Worm (Caenorhabditis elegans): ENCODE measurements around the gene C35D10.3.

The C35D10.3 gene

ce11 chrIII:4868643-4869042 lies at the start of gene C35D10.3, which contains the start of gene msd-4:
Gene C35D10.3 (plus strand): TSS chrIII:4868921.
Gene msd-4 (minus strand): TSS chrIII:4868743.
- TF ChIP-seq ztf-29 (GFP tag; IDR thresholded peaks at IDR 0.05) (no peak), ref-1 (GFP tag; conservative IDR thresholded peaks at IDR 0.05) (no peak), tab-1 (GFP tag; IDR thresholded peaks at IDR 0.05) (no peak), cog-1 (tag; optimal IDR thresholded peaks at IDR 0.05) (no peak), ztf-23 (GFP tag; IDR thresholded peaks at IDR 0.05) (no peak), T22C8.4 (GFP tag; IDR thresholded peaks at IDR 0.05) (no peak), med-1 (GFP tag; optimal IDR thresholded peaks at IDR 0.05; ENCODE audit: insufficient read depth) (no peak), flt-1 (GFP tag; IDR thresholded peaks at IDR 0.05) (no peak), klf-2 (GFP tag; conservative IDR thresholded peaks at IDR 0.05) (no peak)

- TF ChIP-seq ztf-23 (GFP tag; IDR thresholded peaks at IDR 0.05) (no peak), klf-2 (GFP tag; conservative IDR thresholded peaks at IDR 0.05) (no peak), ztf-29 (GFP tag; IDR thresholded peaks at IDR 0.05) (no peak), flt-1 (GFP tag; IDR thresholded peaks at IDR 0.05) (no peak), T22C8.4 (GFP tag; IDR thresholded peaks at IDR 0.05) (no peak), med-1 (GFP tag; optimal IDR thresholded peaks at IDR 0.05; ENCODE audit: insufficient read depth) (no peak), ref-1 (GFP tag; conservative IDR thresholded peaks at IDR 0.05) (no peak), tab-1 (GFP tag; IDR thresholded peaks at IDR 0.05) (no peak), cog-1 (tag; optimal IDR thresholded peaks at IDR 0.05) (no peak)
These were observed 48.9 kb upstream of the C35D10.3 start, which contains the start of gene F26A1.7 for ce11 chrIII:4819843-4820242. Gene F26A1.7 (minus strand): TSS chrIII:4819943.

ce11 chrIII:4822140-4822539 lies 46.6 kb upstream of the C35D10.3 start, which contains the start of gene F26A1.8:
Gene F26A1.8 (minus strand): TSS chrIII:4822240.
- TF ChIP-seq ref-1 (GFP tag; conservative IDR thresholded peaks at IDR 0.05) (no peak), flt-1 (GFP tag; IDR thresholded peaks at IDR 0.05) (no peak), klf-2 (GFP tag; conservative IDR thresholded peaks at IDR 0.05) (no peak), T22C8.4 (GFP tag; IDR thresholded peaks at IDR 0.05) (no peak), med-1 (GFP tag; optimal IDR thresholded peaks at IDR 0.05; ENCODE audit: insufficient read depth) (no peak), ztf-23 (GFP tag; IDR thresholded peaks at IDR 0.05) (no peak), tab-1 (GFP tag; IDR thresholded peaks at IDR 0.05) (no peak), ztf-29 (GFP tag; IDR thresholded peaks at IDR 0.05) (no peak), cog-1 (tag; optimal IDR thresholded peaks at IDR 0.05) (no peak)

- no peak for TF ChIP-seq flt-1 (GFP tag; IDR thresholded peaks at IDR 0.05)
- no peak for TF ChIP-seq ztf-23 (GFP tag; IDR thresholded peaks at IDR 0.05)
- TF ChIP-seq tab-1 (GFP tag; IDR thresholded peaks at IDR 0.05), result no peak
- no peak for TF ChIP-seq klf-2 (GFP tag; conservative IDR thresholded peaks at IDR 0.05)
- TF ChIP-seq ref-1 (GFP tag; conservative IDR thresholded peaks at IDR 0.05), result no peak
- no peak for TF ChIP-seq cog-1 (tag; optimal IDR thresholded peaks at IDR 0.05)
- TF ChIP-seq ztf-29 (GFP tag; IDR thresholded peaks at IDR 0.05), result no peak
- TF ChIP-seq T22C8.4 (GFP tag; IDR thresholded peaks at IDR 0.05), result no peak
- TF ChIP-seq med-1 (GFP tag; optimal IDR thresholded peaks at IDR 0.05; ENCODE audit: insufficient read depth), result no peak
These were observed 42.1 kb upstream of the C35D10.3 start, which contains the start of gene F26A1.3 for ce11 chrIII:4826606-4827005. Gene F26A1.3 (plus strand): TSS chrIII:4826906.

ce11 chrIII:4829440-4829839 lies 39.3 kb upstream of the C35D10.3 start, which contains the start of gene F26A1.9:
Gene F26A1.9 (minus strand): TSS chrIII:4829540.
- TF ChIP-seq klf-2 (GFP tag; conservative IDR thresholded peaks at IDR 0.05), result no peak
- TF ChIP-seq flt-1 (GFP tag; IDR thresholded peaks at IDR 0.05), result no peak
- TF ChIP-seq ztf-29 (GFP tag; IDR thresholded peaks at IDR 0.05), result no peak
- no peak for TF ChIP-seq ztf-23 (GFP tag; IDR thresholded peaks at IDR 0.05)
- no peak for TF ChIP-seq med-1 (GFP tag; optimal IDR thresholded peaks at IDR 0.05; ENCODE audit: insufficient read depth)
- TF ChIP-seq T22C8.4 (GFP tag; IDR thresholded peaks at IDR 0.05), result no peak
- no peak for TF ChIP-seq tab-1 (GFP tag; IDR thresholded peaks at IDR 0.05)
- TF ChIP-seq ref-1 (GFP tag; conservative IDR thresholded peaks at IDR 0.05), result no peak
- TF ChIP-seq cog-1 (tag; optimal IDR thresholded peaks at IDR 0.05), result no peak

- TF ChIP-seq T22C8.4 (GFP tag; IDR thresholded peaks at IDR 0.05) (no peak), cog-1 (tag; optimal IDR thresholded peaks at IDR 0.05) (no peak), ztf-23 (GFP tag; IDR thresholded peaks at IDR 0.05) (no peak), med-1 (GFP tag; optimal IDR thresholded peaks at IDR 0.05; ENCODE audit: insufficient read depth) (no peak), tab-1 (GFP tag; IDR thresholded peaks at IDR 0.05) (no peak), klf-2 (GFP tag; conservative IDR thresholded peaks at IDR 0.05) (no peak), flt-1 (GFP tag; IDR thresholded peaks at IDR 0.05) (no peak), ref-1 (GFP tag; conservative IDR thresholded peaks at IDR 0.05) (no peak), ztf-29 (GFP tag; IDR thresholded peaks at IDR 0.05) (no peak)
These were observed 38.5 kb upstream of the C35D10.3 start, which contains the start of gene nspd-9 for ce11 chrIII:4830207-4830606. Gene nspd-9 (minus strand): TSS chrIII:4830307.

- TF ChIP-seq med-1 (GFP tag; optimal IDR thresholded peaks at IDR 0.05; ENCODE audit: insufficient read depth), result no peak
- no peak for TF ChIP-seq ztf-29 (GFP tag; IDR thresholded peaks at IDR 0.05)
- no peak for TF ChIP-seq flt-1 (GFP tag; IDR thresholded peaks at IDR 0.05)
- TF ChIP-seq klf-2 (GFP tag; conservative IDR thresholded peaks at IDR 0.05), result no peak
- TF ChIP-seq T22C8.4 (GFP tag; IDR thresholded peaks at IDR 0.05), result no peak
- no peak for TF ChIP-seq ztf-23 (GFP tag; IDR thresholded peaks at IDR 0.05)
- TF ChIP-seq tab-1 (GFP tag; IDR thresholded peaks at IDR 0.05), result no peak
- TF ChIP-seq ref-1 (GFP tag; conservative IDR thresholded peaks at IDR 0.05), result no peak
- no peak for TF ChIP-seq cog-1 (tag; optimal IDR thresholded peaks at IDR 0.05)
These were observed 31.3 kb upstream of the C35D10.3 start, which contains the start of the genes acbp-7 and F26A1.19 for ce11 chrIII:4837429-4837828. Gene acbp-7 (plus strand): TSS chrIII:4837729. Gene F26A1.19 (plus strand): TSS chrIII:4837731.

ce11 chrIII:4842173-4842572 lies 26.5 kb upstream of the C35D10.3 start, which contains the start of gene clec-156:
Gene clec-156 (minus strand): TSS chrIII:4842273.
- no peak for TF ChIP-seq cog-1 (tag; optimal IDR thresholded peaks at IDR 0.05)
- TF ChIP-seq tab-1 (GFP tag; IDR thresholded peaks at IDR 0.05), result no peak
- TF ChIP-seq T22C8.4 (GFP tag; IDR thresholded peaks at IDR 0.05), result no peak
- TF ChIP-seq ztf-23 (GFP tag; IDR thresholded peaks at IDR 0.05), result no peak
- no peak for TF ChIP-seq med-1 (GFP tag; optimal IDR thresholded peaks at IDR 0.05; ENCODE audit: insufficient read depth)
- no peak for TF ChIP-seq klf-2 (GFP tag; conservative IDR thresholded peaks at IDR 0.05)
- no peak for TF ChIP-seq ref-1 (GFP tag; conservative IDR thresholded peaks at IDR 0.05)
- TF ChIP-seq ztf-29 (GFP tag; IDR thresholded peaks at IDR 0.05), result no peak
- TF ChIP-seq flt-1 (GFP tag; IDR thresholded peaks at IDR 0.05), result no peak

- TF ChIP-seq flt-1 (GFP tag; IDR thresholded peaks at IDR 0.05) (no peak), cog-1 (tag; optimal IDR thresholded peaks at IDR 0.05) (no peak), ztf-23 (GFP tag; IDR thresholded peaks at IDR 0.05) (no peak), ztf-29 (GFP tag; IDR thresholded peaks at IDR 0.05) (no peak), ref-1 (GFP tag; conservative IDR thresholded peaks at IDR 0.05) (no peak), tab-1 (GFP tag; IDR thresholded peaks at IDR 0.05) (no peak), med-1 (GFP tag; optimal IDR thresholded peaks at IDR 0.05; ENCODE audit: insufficient read depth) (no peak), klf-2 (GFP tag; conservative IDR thresholded peaks at IDR 0.05) (no peak), T22C8.4 (GFP tag; IDR thresholded peaks at IDR 0.05) (no peak)
These were observed 24.4 kb upstream of the C35D10.3 start, which contains the start of the genes clec-157 and fkh-5 for ce11 chrIII:4844327-4844726. Gene clec-157 (minus strand): TSS chrIII:4844427. Gene fkh-5 (plus strand): TSS chrIII:4844662.

Data from whole organism, midembryonic.